Worm (Caenorhabditis elegans) whole organism, mixed stage, embryonic: ENCODE measurements around the gene snt-1.

Experiments used
- M03D4.4 ChIP-seq: sonication (generic microtip); optimal IDR thresholded peaks from 2 replicates; lab custom pipeline; 2017; ENCODE audit warnings: mild to moderate bottlenecking, missing genetic modification characterization, missing compliant biosample characterization
- elt-1 ChIP-seq: sonication (generic microtip); optimal IDR thresholded peaks from 2 replicates; lab custom pipeline; 2017; ENCODE audit warnings: missing genetic modification characterization, mild to moderate bottlenecking, missing compliant biosample characterization, antibody characterized with exemption, moderate library complexity, borderline replicate concordance; ENCODE audit not compliant: insufficient read depth
- lin-13 ChIP-seq: fragments of 150-350 bp; optimal IDR thresholded peaks from 2 replicates; lab custom pipeline; 2014; ENCODE audit warnings: missing biosample characterization, missing genetic modification characterization
- pha-4 ChIP-seq: fragments of 150-350 bp; optimal IDR thresholded peaks from 2 replicates; lab custom pipeline; 2018; ENCODE audit warnings: missing biosample characterization, missing genetic modification reagents, missing genetic modification characterization
- snpc-4 ChIP-seq: fragments of 150-350 bp; optimal IDR thresholded peaks from 2 replicates; lab custom pipeline; 2014; ENCODE audit warnings: missing biosample characterization, missing genetic modification characterization
- tbx-8 ChIP-seq: fragments of 200-800 bp; sonication (Bioruptor generic); optimal IDR thresholded peaks from 2 replicates; lab custom pipeline; 2018; ENCODE audit warnings: mild to moderate bottlenecking, missing genetic modification characterization, moderate library complexity, missing compliant biosample characterization
- unc-62 ChIP-seq: fragments of 150-350 bp; optimal IDR thresholded peaks from 2 replicates; lab custom pipeline; 2014; ENCODE audit warnings: missing biosample characterization, missing genetic modification reagents, missing genetic modification characterization
- zip-8 ChIP-seq: fragments of 150-350 bp; optimal IDR thresholded peaks from 2 replicates; lab custom pipeline; 2014; ENCODE audit warnings: missing biosample characterization, missing genetic modification characterization

ce11 chrII:6800104-6800711 lies 10.6 kb upstream of the snt-1 start, which contains the start of gene F31E8.4:
- TF ChIP-seq zip-8 (tag; lab: Kevin White, UChicago), result no peak
- TF ChIP-seq unc-62 (GFP tag; lab: Kevin White, UChicago), result no peak
- TF ChIP-seq M03D4.4 (tag; lab: Kevin White, UChicago), result no peak
- TF ChIP-seq tbx-8 (GFP tag; lab: Kevin White, UChicago), result no peak
- TF ChIP-seq pha-4 (tag; lab: Kevin White, UChicago), result no peak
- TF ChIP-seq lin-13, result no peak
- TF ChIP-seq snpc-4, result no peak
- no peak for TF ChIP-seq elt-1
